Worm (Caenorhabditis elegans) whole organism, L4/young adult: ENCODE data around the gene ZK563.2.

Experiments
- dao-5 ChIP-seq: sonication (generic microtip); optimal IDR thresholded peaks from 2 replicates; lab custom pipeline; 2016; ENCODE audit warnings: missing genotype, missing genetic modification characterization, moderate library complexity, missing compliant biosample characterization
- him-1 ChIP-seq: sonication (generic microtip); optimal IDR thresholded peaks from 2 replicates; lab custom pipeline; 2016; ENCODE audit warnings: missing genotype, missing genetic modification reagents, missing genetic modification characterization, missing compliant biosample characterization

DNA sequence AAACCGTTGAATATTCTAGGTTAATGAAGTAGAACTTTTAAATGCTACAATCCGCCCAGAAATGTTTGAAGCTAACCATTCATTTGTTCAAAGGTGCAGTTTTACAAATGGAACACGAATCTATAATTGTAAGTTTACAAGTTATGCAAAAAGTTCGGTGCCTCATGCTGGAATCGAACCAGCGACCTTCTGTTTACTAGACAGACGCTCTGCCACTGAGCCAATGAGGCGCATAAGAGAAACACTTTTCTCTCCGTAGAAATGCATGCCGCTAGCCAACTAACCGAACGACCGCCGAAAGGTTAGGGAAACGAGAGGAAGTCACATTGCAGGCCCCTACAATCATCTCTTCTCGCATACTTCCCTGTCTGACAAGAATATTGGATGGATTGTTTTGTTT is 2.5 kb downstream of the ZK563.2 start:
- TF ChIP-seq him-1 (peak; percentile 85), dao-5 (peak; percentile 27)
